Fruit fly (Drosophila melanogaster): ENCODE results near the gene Nop56.

The Nop56 gene

DNA sequence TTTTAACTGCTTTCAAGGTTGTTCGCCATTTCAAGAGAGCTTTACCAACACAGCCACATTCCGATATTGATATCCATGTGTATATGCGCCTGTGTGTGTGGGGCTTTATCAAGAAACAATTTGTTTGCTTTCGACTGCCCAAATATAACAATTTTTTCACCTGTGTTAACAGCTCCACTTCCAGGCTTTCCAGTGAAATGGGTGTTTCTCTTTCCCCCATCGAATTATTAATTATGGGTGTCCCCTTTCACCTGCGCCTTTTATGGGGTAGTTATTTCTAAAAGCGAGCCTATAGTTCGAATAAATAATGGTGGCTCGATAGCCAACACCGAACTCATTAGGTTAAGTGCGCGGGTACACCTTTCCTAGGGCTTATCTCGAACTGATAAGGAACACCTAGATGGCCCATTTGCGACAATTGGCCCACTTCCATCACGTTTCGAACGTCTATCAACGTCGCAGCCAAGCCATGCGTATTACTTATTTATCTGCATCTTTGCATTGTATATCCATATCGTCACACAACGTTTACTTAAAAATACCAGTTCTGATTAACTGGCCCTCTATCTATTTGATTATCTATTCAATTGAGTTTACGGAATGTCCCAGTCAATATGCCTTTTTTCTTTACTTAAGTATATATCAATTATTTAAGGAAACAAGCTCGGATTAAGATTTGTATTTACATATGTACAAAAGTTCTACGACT lies 8.8 kb downstream of the Nop56 start (continued):
- TF ChIP-seq CG7786 (GFP tag; optimal IDR thresholded peaks at IDR 0.05) (no peak), mld (GFP tag; IDR thresholded peaks at IDR 0.05; ENCODE audit: partially characterized antibody) (no peak), vvl (GFP tag; IDR thresholded peaks at IDR 0.05) (no peak), PHDP (tag; optimal IDR thresholded peaks at IDR 0.05) (peak; percentile 6), stwl (tag; optimal IDR thresholded peaks at IDR 0.05) (no peak), CG12659 (GFP tag; optimal IDR thresholded peaks at IDR 0.05) (no peak), Hmr (GFP tag; optimal IDR thresholded peaks at IDR 0.05) (no peak), CG11398 (GFP tag; optimal IDR thresholded peaks at IDR 0.05) (no peak), crp (GFP tag; optimal IDR thresholded peaks at IDR 0.05) (no peak), fu2 (GFP tag; optimal IDR thresholded peaks at IDR 0.05) (no peak), CG16813 (GFP tag; IDR thresholded peaks at IDR 0.05; ENCODE audit: partially characterized antibody) (no peak), CG10147 (GFP tag; optimal IDR thresholded peaks at IDR 0.05) (no peak), Blimp-1 (GFP tag; optimal IDR thresholded peaks at IDR 0.05) (no peak), Stat92E (GFP tag; optimal IDR thresholded peaks at IDR 0.05) (no peak), CoRest (tag; optimal IDR thresholded peaks at IDR 0.05) (no peak), HLHmδ (GFP tag; optimal IDR thresholded peaks at IDR 0.05) (no peak), GATAe (GFP tag; conservative IDR thresholded peaks at IDR 0.05) (no peak), en (GFP tag; optimal IDR thresholded peaks at IDR 0.05) (no peak), peb (GFP tag; IDR thresholded peaks at IDR 0.05) (no peak), CG2199 (GFP tag; IDR thresholded peaks at IDR 0.05) (no peak), trh (GFP tag; optimal IDR thresholded peaks at IDR 0.05) (no peak), D (optimal IDR thresholded peaks at IDR 0.05) (no peak), D (GFP tag; optimal IDR thresholded peaks at IDR 0.05) (no peak), sob (GFP tag; IDR thresholded peaks at IDR 0.05) (no peak; the same call in 1 of the 2 replicates), emc (GFP tag; optimal IDR thresholded peaks at IDR 0.05) (no peak), pros (GFP tag; optimal IDR thresholded peaks at IDR 0.05) (no peak), CG33213 (GFP tag; optimal IDR thresholded peaks at IDR 0.05) (no peak), lmd (GFP tag; IDR thresholded peaks at IDR 0.05) (no peak), NfI (GFP tag; optimal IDR thresholded peaks at IDR 0.05) (no peak), ftz-f1 (GFP tag; optimal IDR thresholded peaks at IDR 0.05) (peak; percentile 87), Jarid2 (GFP tag; optimal IDR thresholded peaks at IDR 0.05) (no peak), HmgD (GFP tag; optimal IDR thresholded peaks at IDR 0.05) (no peak), CTCF (GFP tag; optimal IDR thresholded peaks at IDR 0.05) (no peak), CG15479 (GFP tag; optimal IDR thresholded peaks at IDR 0.05) (peak; percentile 15), Hr3 (GFP tag; optimal IDR thresholded peaks at IDR 0.05) (no peak), fd3F (GFP tag; optimal IDR thresholded peaks at IDR 0.05) (no peak), CG10321 (GFP tag; IDR thresholded peaks at IDR 0.05) (no peak), CG11723 (GFP tag; optimal IDR thresholded peaks at IDR 0.05) (no peak), zfh2 (GFP tag; optimal IDR thresholded peaks at IDR 0.05) (no peak), HLH4C (GFP tag; IDR thresholded peaks at IDR 0.05; ENCODE audit: partially characterized antibody) (0 out of 3 replicates have a peak, but pooled peaks have one; percentile 8), CG13424 (tag; optimal IDR thresholded peaks at IDR 0.05) (no peak), CG13287 (GFP tag; IDR thresholded peaks at IDR 0.05; ENCODE audit: partially characterized antibody) (no peak), CG4854 (GFP tag; optimal IDR thresholded peaks at IDR 0.05) (peak; percentile 1), CG7271 (tag; optimal IDR thresholded peaks at IDR 0.05) (no peak), Oli (tag; optimal IDR thresholded peaks at IDR 0.05) (no peak), chif (GFP tag; optimal IDR thresholded peaks at IDR 0.05) (no peak), Chrac-16 (GFP tag; optimal IDR thresholded peaks at IDR 0.05) (no peak), MESR4 (GFP tag; optimal IDR thresholded peaks at IDR 0.05) (no peak), tin (GFP tag; optimal IDR thresholded peaks at IDR 0.05) (no peak), pb (GFP tag; optimal IDR thresholded peaks at IDR 0.05) (no peak)

Data from whole organism, embryonic.